Worm (Caenorhabditis elegans) whole organism, young adult: ENCODE data around the gene srg-41.

Source experiments
- B0019.2 ChIP-seq: fragments of 200-800 bp; sonication (Bioruptor generic); conservative IDR thresholded peaks from 2 replicates; pipeline ENCODE4 v1.3.6; 2022; ENCODE audit warnings: missing genetic modification reagents, missing genetic modification characterization, missing compliant biosample characterization
- B0035.1 ChIP-seq: sonication (generic microtip); optimal IDR thresholded peaks from 2 replicates; lab custom pipeline; 2016; ENCODE audit warnings: missing genetic modification characterization, mild to moderate bottlenecking, missing compliant biosample characterization, missing genotype, missing genetic modification reagents
- B0336.3 ChIP-seq: fragments of 200-800 bp; sonication (Bioruptor generic); IDR thresholded peaks from 2 replicates; pipeline ENCODE4 v1.3.6; 2022; ENCODE audit warnings: missing genetic modification characterization, missing compliant biosample characterization
- C06A6.2 ChIP-seq: fragments of 200-800 bp; sonication (Bioruptor generic); conservative IDR thresholded peaks from 2 replicates; pipeline ENCODE4 v1.3.6; 2022; ENCODE audit warnings: missing genetic modification characterization, missing compliant biosample characterization
- C17E4.6 ChIP-seq: fragments of 200-800 bp; sonication (Bioruptor generic); IDR thresholded peaks from 2 replicates; pipeline ENCODE4 v1.3.6; 2022; ENCODE audit warnings: missing genetic modification reagents, missing genetic modification characterization, missing compliant biosample characterization
- F33H1.4 ChIP-seq: fragments of 200-800 bp; sonication (Bioruptor generic); IDR thresholded peaks from 2 replicates; pipeline ENCODE4 v1.3.6; 2022; ENCODE audit warnings: missing genetic modification reagents, missing genetic modification characterization, missing compliant biosample characterization
- F52B5.7 ChIP-seq: sonication (generic microtip); optimal IDR thresholded peaks from 2 replicates; lab custom pipeline; 2016; ENCODE audit warnings: mild to moderate bottlenecking, missing genetic modification characterization, missing compliant biosample characterization
- Y79H2A.3 ChIP-seq: fragments of 200-800 bp; sonication (Bioruptor generic); conservative IDR thresholded peaks from 2 replicates; pipeline ENCODE4 v1.3.6; 2022; ENCODE audit warnings: missing genetic modification reagents, missing genetic modification characterization, missing compliant biosample characterization
- akir-1 ChIP-seq: fragments of 200-800 bp; sonication (Bioruptor generic); optimal IDR thresholded peaks from 2 replicates; lab custom pipeline; 2018; ENCODE audit warnings: mild to moderate bottlenecking, missing genetic modification characterization, moderate library complexity, missing compliant biosample characterization
- ama-1 ChIP-seq, 3 experiments: fragments of 150-350 bp in 1 of 3; sonication (generic microtip) in 2 of 3; optimal IDR thresholded peaks; 2 replicates each; lab custom pipeline; 2014 to 2018; ENCODE audit warnings: missing biosample characterization in 2 of 3, missing genetic modification characterization in 2 of 3, missing genetic modification reagents in 2 of 3
- attf-3 ChIP-seq: fragments of 200-800 bp; sonication (Bioruptor generic); conservative IDR thresholded peaks from 2 replicates; pipeline ENCODE4 v1.3.6; 2022; ENCODE audit warnings: missing genetic modification reagents, missing genetic modification characterization, missing compliant biosample characterization
- attf-6 ChIP-seq: fragments of 200-800 bp; sonication (Bioruptor generic); IDR thresholded peaks from 2 replicates; pipeline ENCODE4 v1.3.6; 2022; ENCODE audit warnings: missing genetic modification reagents, missing genetic modification characterization, missing compliant biosample characterization
- ccch-3 ChIP-seq: fragments of 200-800 bp; sonication (Bioruptor generic); optimal IDR thresholded peaks from 2 replicates; lab custom pipeline; 2018; ENCODE audit warnings: mild to moderate bottlenecking, missing genetic modification characterization, missing compliant biosample characterization
- ceh-27 ChIP-seq: fragments of 200-800 bp; sonication (Bioruptor generic); optimal IDR thresholded peaks from 2 replicates; lab custom pipeline; 2018; ENCODE audit warnings: mild to moderate bottlenecking, missing genetic modification characterization, moderate library complexity, missing compliant biosample characterization
- ceh-40 ChIP-seq: fragments of 200-800 bp; sonication (Bioruptor generic); IDR thresholded peaks from 2 replicates; pipeline ENCODE4 v1.3.6; 2022; ENCODE audit warnings: missing genetic modification characterization, missing compliant biosample characterization
- ceh-58 ChIP-seq: fragments of 200-800 bp; sonication (Bioruptor generic); IDR thresholded peaks from 2 replicates; pipeline ENCODE4 v1.3.6; 2022; ENCODE audit warnings: missing genetic modification characterization, missing compliant biosample characterization
- chd-7 ChIP-seq: sonication (generic microtip); optimal IDR thresholded peaks from 2 replicates; lab custom pipeline; 2016; ENCODE audit warnings: mild to moderate bottlenecking, missing genetic modification characterization, moderate library complexity, missing compliant biosample characterization
- dpff-1 ChIP-seq: sonication (generic microtip); optimal IDR thresholded peaks from 2 replicates; lab custom pipeline; 2017; ENCODE audit warnings: mild to moderate bottlenecking, missing genetic modification characterization, missing compliant biosample characterization
- egl-18 ChIP-seq: fragments of 200-800 bp; sonication (Bioruptor generic); IDR thresholded peaks from 2 replicates; pipeline ENCODE4 v1.3.6; 2022; ENCODE audit warnings: missing genetic modification reagents, missing genetic modification characterization, missing compliant biosample characterization
- egrh-3 ChIP-seq: fragments of 200-800 bp; sonication (Bioruptor generic); IDR thresholded peaks from 2 replicates; pipeline ENCODE4 v1.3.6; 2022; ENCODE audit warnings: missing genetic modification reagents, missing genetic modification characterization, missing compliant biosample characterization
- him-1 ChIP-seq: sonication (generic microtip); optimal IDR thresholded peaks from 2 replicates; lab custom pipeline; 2016; ENCODE audit warnings: missing genotype, missing genetic modification reagents, missing genetic modification characterization, missing compliant biosample characterization
- hsf-1 ChIP-seq: fragments of 200-800 bp; sonication (Bioruptor generic); IDR thresholded peaks from 2 replicates; pipeline ENCODE4 v1.3.6; 2022; ENCODE audit warnings: missing genetic modification reagents, missing genetic modification characterization, missing compliant biosample characterization
- lin-54 ChIP-seq: fragments of 200-800 bp; sonication (Bioruptor generic); optimal IDR thresholded peaks from 2 replicates; lab custom pipeline; 2018; ENCODE audit warnings: mild to moderate bottlenecking, missing genetic modification characterization, missing compliant biosample characterization
- madf-10 ChIP-seq: sonication (generic microtip); optimal IDR thresholded peaks from 2 replicates; lab custom pipeline; 2016; ENCODE audit warnings: mild to moderate bottlenecking, missing genetic modification characterization, missing compliant biosample characterization
- madf-8 ChIP-seq: fragments of 200-800 bp; sonication (Bioruptor generic); conservative IDR thresholded peaks from 2 replicates; pipeline ENCODE4 v1.3.6; 2022; ENCODE audit warnings: missing genetic modification reagents, missing genetic modification characterization, missing compliant biosample characterization
- mel-28 ChIP-seq: sonication (generic microtip); optimal IDR thresholded peaks from 2 replicates; lab custom pipeline; 2016; ENCODE audit warnings: borderline replicate concordance, mild to moderate bottlenecking, missing genetic modification characterization, missing compliant biosample characterization
- nfya-1 ChIP-seq: sonication (generic microtip); optimal IDR thresholded peaks from 2 replicates; lab custom pipeline; 2017; ENCODE audit warnings: antibody characterized with exemption, missing compliant biosample characterization, missing genetic modification characterization, borderline replicate concordance; ENCODE audit not compliant: insufficient read depth
- nfya-2 ChIP-seq: fragments of 200-800 bp; sonication (Bioruptor generic); IDR thresholded peaks from 2 replicates; pipeline ENCODE4 v1.3.6; 2022; ENCODE audit warnings: missing genetic modification reagents, missing genetic modification characterization, missing compliant biosample characterization
- nfyb-1 ChIP-seq: fragments of 200-800 bp; sonication (Bioruptor generic); IDR thresholded peaks from 2 replicates; pipeline ENCODE4 v1.3.6; 2022; ENCODE audit warnings: missing genetic modification reagents, missing genetic modification characterization, missing compliant biosample characterization
- nhr-90 ChIP-seq: sonication (generic microtip); optimal IDR thresholded peaks from 2 replicates; lab custom pipeline; 2016; ENCODE audit warnings: missing genotype, mild to moderate bottlenecking, missing genetic modification characterization, missing compliant biosample characterization
- snpc-1.1 ChIP-seq: sonication (generic microtip); optimal IDR thresholded peaks from 2 replicates; lab custom pipeline; 2017; ENCODE audit warnings: missing genetic modification characterization, mild to moderate bottlenecking, missing compliant biosample characterization, antibody characterized with exemption, moderate library complexity, missing genotype, missing genetic modification reagents; ENCODE audit not compliant: insufficient read depth
- snpc-3.4 ChIP-seq: sonication (generic microtip); optimal IDR thresholded peaks from 2 replicates; lab custom pipeline; 2017; ENCODE audit warnings: missing genetic modification characterization, mild to moderate bottlenecking, missing compliant biosample characterization, antibody characterized with exemption, moderate library complexity, missing genotype, missing genetic modification reagents
- sptf-2 ChIP-seq: fragments of 200-800 bp; sonication (Bioruptor generic); optimal IDR thresholded peaks from 2 replicates; lab custom pipeline; 2018; ENCODE audit warnings: mild to moderate bottlenecking, missing genetic modification characterization, missing compliant biosample characterization
- tbx-9 ChIP-seq: sonication (generic microtip); optimal IDR thresholded peaks from 2 replicates; lab custom pipeline; 2016; ENCODE audit warnings: borderline replicate concordance, missing genetic modification characterization, inconsistent platforms, missing compliant biosample characterization
- tlf-1 ChIP-seq: fragments of 200-800 bp; sonication (Bioruptor generic); optimal IDR thresholded peaks from 2 replicates; lab custom pipeline; 2018; ENCODE audit warnings: mild to moderate bottlenecking, missing genetic modification characterization, missing compliant biosample characterization
- unc-130 ChIP-seq: sonication (generic microtip); optimal IDR thresholded peaks from 2 replicates; lab custom pipeline; 2016; ENCODE audit warnings: missing genetic modification reagents, missing genetic modification characterization, missing compliant biosample characterization
- ztf-18 ChIP-seq: sonication (generic microtip); optimal IDR thresholded peaks from 2 replicates; lab custom pipeline; 2016; ENCODE audit warnings: missing genotype, mild to moderate bottlenecking, missing genetic modification characterization, missing compliant biosample characterization
- ztf-26 ChIP-seq: sonication (generic microtip); optimal IDR thresholded peaks from 2 replicates; lab custom pipeline; 2017; ENCODE audit warnings: missing genetic modification characterization, missing compliant biosample characterization

The srg-41 gene

DNA sequence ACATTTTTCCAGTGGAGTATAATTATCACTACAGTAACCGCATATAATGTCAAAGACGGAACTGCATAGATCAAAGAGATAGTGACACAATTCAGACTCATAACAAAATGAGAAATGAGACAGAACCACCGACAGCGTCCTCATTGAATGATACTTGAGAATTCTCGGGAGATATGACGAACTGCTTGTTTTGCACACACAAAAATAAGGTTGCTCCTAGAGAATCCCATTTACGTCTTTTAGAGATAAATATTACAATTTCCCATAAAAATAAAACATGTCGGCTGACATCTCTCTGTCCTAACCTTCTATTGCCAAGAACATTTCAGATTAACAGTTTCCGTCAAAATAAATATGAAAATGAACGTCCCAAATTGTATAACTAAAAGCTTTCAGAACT lies 6.1 kb downstream of the srg-41 start, which contains the start of gene srg-38:
srg-38 (minus strand) TSS at position 101 of the 400 bp plus-strand sequence.
- TF ChIP-seq ztf-18 (tag; lab: Kevin White, UChicago), result no peak
- no peak for TF ChIP-seq ceh-58 (GFP tag; lab: Robert Waterston, UW)
- TF ChIP-seq egrh-3 (GFP tag; lab: Robert Waterston, UW), result no peak
- TF ChIP-seq snpc-3.4 (tag; lab: Kevin White, UChicago), result no peak
- no peak for TF ChIP-seq C17E4.6 (GFP tag; lab: Robert Waterston, UW)
- no peak for TF ChIP-seq B0035.1 (tag; lab: Kevin White, UChicago)
- no peak for TF ChIP-seq ccch-3 (GFP tag; lab: Kevin White, UChicago)
- TF ChIP-seq ceh-27 (GFP tag; lab: Kevin White, UChicago), result no peak
- TF ChIP-seq F52B5.7 (tag; lab: Kevin White, UChicago), result no peak
- no peak for TF ChIP-seq F33H1.4 (GFP tag; lab: Robert Waterston, UW)
- TF ChIP-seq akir-1 (GFP tag; lab: Kevin White, UChicago), result no peak
- TF ChIP-seq lin-54 (GFP tag; lab: Kevin White, UChicago), result no peak
- no peak for TF ChIP-seq Y79H2A.3 (GFP tag; lab: Robert Waterston, UW)
- TF ChIP-seq tbx-9 (tag; lab: Kevin White, UChicago), result no peak
- no peak for TF ChIP-seq attf-3 (GFP tag; lab: Robert Waterston, UW)
- no peak for TF ChIP-seq nfya-2 (GFP tag; lab: Robert Waterston, UW)
- no peak for TF ChIP-seq unc-130 (GFP tag; lab: Kevin White, UChicago)
- TF ChIP-seq, all 124 proteins: peak for 0

DNA sequence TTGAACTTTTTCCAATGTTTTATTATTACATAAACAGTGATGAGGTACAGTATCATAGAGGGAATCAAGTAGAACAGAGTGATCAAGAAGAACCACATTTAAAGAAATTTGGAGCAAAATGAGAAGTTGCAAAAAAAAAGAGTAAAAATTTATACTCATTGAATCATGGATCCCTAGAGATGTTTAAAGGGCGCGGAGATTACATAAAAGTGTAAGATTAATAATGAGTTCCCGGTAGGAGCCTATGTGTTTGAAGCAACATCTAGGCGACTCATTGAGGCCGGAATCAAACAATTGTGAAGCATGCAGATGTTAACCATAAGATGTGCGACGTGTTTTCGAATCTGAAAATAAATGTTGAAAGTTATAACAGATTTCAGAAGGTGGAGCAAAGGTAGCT lies 9.4 kb downstream of the srg-41 start, which contains the start of gene srg-39:
srg-39 (minus strand) TSS at position 101 of the 400 bp plus-strand sequence.
- no peak for TF ChIP-seq hsf-1 (GFP tag; lab: Robert Waterston, UW)
- TF ChIP-seq F33H1.4 (GFP tag; lab: Robert Waterston, UW), result no peak
- no peak for TF ChIP-seq nhr-90 (tag; lab: Kevin White, UChicago)
- TF ChIP-seq ztf-18 (tag; lab: Kevin White, UChicago), result no peak
- TF ChIP-seq Y79H2A.3 (GFP tag; lab: Robert Waterston, UW), result no peak
- TF ChIP-seq egl-18 (GFP tag; lab: Robert Waterston, UW), result no peak
- TF ChIP-seq madf-10, result no peak
- TF ChIP-seq chd-7 (tag; lab: Kevin White, UChicago), result no peak
- no peak for TF ChIP-seq B0336.3 (GFP tag; lab: Robert Waterston, UW)
- no peak for TF ChIP-seq madf-8 (GFP tag; lab: Robert Waterston, UW)

DNA sequence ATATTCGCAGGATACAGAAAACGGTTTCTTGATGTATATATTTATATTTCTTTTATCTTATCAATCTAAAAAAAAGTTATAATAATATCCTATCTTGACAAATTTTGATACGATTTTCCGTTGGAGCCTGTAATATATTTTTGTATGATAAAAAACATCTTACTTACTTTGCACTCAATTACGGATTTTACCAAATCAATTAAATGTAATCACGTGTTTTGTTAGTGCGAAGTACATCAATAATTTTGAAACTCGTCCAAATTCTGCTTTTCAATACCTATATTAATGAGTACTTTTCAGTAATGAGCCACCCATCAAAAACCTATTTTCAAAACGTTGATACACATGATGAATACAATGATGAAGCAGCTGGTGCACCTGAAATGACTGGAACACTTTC lies 12.3 kb downstream of the srg-41 start, which contains the start of gene T19C4.1:
T19C4.1 (plus strand) TSS at position 301 of the 400 bp plus-strand sequence.
- TF ChIP-seq sptf-2 (GFP tag; lab: Kevin White, UChicago) (no peak), ceh-27 (GFP tag; lab: Kevin White, UChicago) (no peak), B0019.2 (no peak), nfya-1 (tag; lab: Kevin White, UChicago) (no peak), snpc-1.1 (tag; lab: Kevin White, UChicago) (no peak), attf-6 (GFP tag; lab: Robert Waterston, UW) (no peak)

DNA sequence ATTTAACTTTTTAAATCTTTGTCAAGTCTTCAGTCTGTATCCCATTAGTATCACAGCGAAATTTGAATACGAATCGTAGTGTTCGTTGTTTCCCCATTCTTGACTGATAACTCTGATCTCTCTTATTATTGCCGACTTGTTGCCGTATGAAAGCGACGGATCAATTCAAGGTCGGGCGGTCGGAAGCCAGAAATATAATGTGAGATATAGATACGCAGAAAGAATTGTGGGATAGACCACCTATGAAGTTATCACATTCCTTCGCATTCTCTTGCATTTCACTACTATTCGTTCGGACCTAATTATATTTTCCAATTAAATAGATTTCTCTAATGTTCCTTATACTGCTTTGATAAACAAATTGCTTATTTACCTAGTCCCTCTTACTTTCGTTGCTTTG lies 12.7 kb downstream of the srg-41 start:
- TF ChIP-seq dpff-1 (tag; lab: Kevin White, UChicago), result no peak
- TF ChIP-seq, all 124 proteins: peak for 0

DNA sequence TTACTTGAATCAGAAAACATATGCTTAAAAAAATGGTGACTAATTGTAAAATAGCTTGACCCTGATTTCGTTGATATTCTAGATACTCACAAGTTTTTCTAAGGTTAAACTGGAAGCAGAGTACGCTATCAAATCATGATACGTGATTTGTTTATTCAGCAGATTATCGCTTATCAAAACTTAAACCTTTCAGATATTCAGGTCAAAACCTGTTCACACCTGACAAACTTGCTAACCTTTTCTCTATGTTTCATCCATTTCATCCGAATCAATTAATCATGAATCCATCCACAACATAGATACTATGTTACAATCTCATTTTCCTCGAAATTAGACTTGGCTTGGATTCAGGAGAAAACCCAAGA lies 13.9 kb downstream of the srg-41 start:
- TF ChIP-seq ceh-40 (GFP tag; lab: Robert Waterston, UW), result no peak
- TF ChIP-seq mel-28 (tag; lab: Kevin White, UChicago), result no peak
- TF ChIP-seq him-1 (tag; lab: Kevin White, UChicago), result no peak
- TF ChIP-seq F33H1.4 (GFP tag; lab: Robert Waterston, UW), result no peak
- TF ChIP-seq ztf-26 (tag; lab: Kevin White, UChicago), result peak; percentile 53
- 0 out of 2 replicates have a peak, but pooled peaks have one; percentile 30 for TF ChIP-seq nfyb-1 (GFP tag; lab: Robert Waterston, UW)
- peak; percentile 67 for TF ChIP-seq ama-1 (optimal IDR thresholded peaks at IDR 0.05; lab: Kevin White, UChicago)
- no peak for TF ChIP-seq ama-1 (GFP tag; optimal IDR thresholded peaks at IDR 0.05; lab: Kevin White, UChicago)
- TF ChIP-seq C06A6.2, result no peak
- TF ChIP-seq tlf-1, result no peak
